Worm (Caenorhabditis elegans) whole organism, L1 larva: ENCODE measurements around the gene ZK1307.1.

Experiments
- aly-2 ChIP-seq: fragments of 150-350 bp; optimal IDR thresholded peaks from 2 replicates; lab custom pipeline; 2014; ENCODE audit warnings: missing biosample characterization, missing genetic modification characterization
- ceh-90 ChIP-seq: sonication (generic microtip); optimal IDR thresholded peaks from 2 replicates; lab custom pipeline; 2016; ENCODE audit warnings: missing genetic modification characterization, missing compliant biosample characterization
- elt-2 ChIP-seq: sonication (generic microtip); optimal IDR thresholded peaks from 2 replicates; lab custom pipeline; 2016; ENCODE audit warnings: missing genetic modification characterization, mild to moderate bottlenecking, inconsistent platforms, missing compliant biosample characterization, missing genetic modification reagents
- jun-1 ChIP-seq: fragments of 150-350 bp; optimal IDR thresholded peaks from 2 replicates; lab custom pipeline; 2014; ENCODE audit warnings: missing biosample characterization, missing genetic modification reagents, missing genetic modification characterization
- nhr-237 ChIP-seq: fragments of 150-350 bp; optimal IDR thresholded peaks from 2 replicates; lab custom pipeline; 2014; ENCODE audit warnings: missing biosample characterization, missing genetic modification characterization
- nhr-90 ChIP-seq: sonication (generic microtip); optimal IDR thresholded peaks from 2 replicates; lab custom pipeline; 2016; ENCODE audit warnings: mild to moderate bottlenecking, missing genetic modification characterization, missing compliant biosample characterization; ENCODE audit not compliant: poor library complexity

DNA sequence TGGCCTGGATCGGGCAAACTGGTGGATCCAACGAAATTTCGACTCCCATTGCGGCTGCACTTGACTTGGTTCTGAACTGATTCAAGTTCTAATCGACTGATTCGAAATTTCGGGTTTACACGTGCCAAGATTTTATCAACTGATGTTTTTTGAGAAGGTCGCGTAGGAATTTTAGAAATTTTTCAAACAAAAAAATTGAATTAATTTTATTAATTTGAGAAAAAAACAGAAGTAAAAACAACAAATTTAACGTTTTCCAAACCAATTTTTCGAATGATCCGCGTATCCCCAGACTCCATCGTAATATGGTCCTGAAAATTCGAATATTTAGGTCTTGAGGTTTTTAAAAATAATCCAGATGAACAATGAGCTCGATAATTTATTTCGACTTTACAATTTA is 2.5 kb downstream of the ZK1307.1 start, which contains the start of gene ZK1307.3:
- no peak for TF ChIP-seq nhr-237 (tag; lab: Kevin White, UChicago)
- no peak for TF ChIP-seq jun-1
- no peak for TF ChIP-seq nhr-90 (tag; lab: Kevin White, UChicago)
- no peak for TF ChIP-seq ceh-90 (tag; lab: Kevin White, UChicago)
- no peak for TF ChIP-seq elt-2
- TF ChIP-seq aly-2 (tag; lab: Kevin White, UChicago) = no peak
